Worm (Caenorhabditis elegans): ENCODE results near the gene K09A11.1.

The K09A11.1 gene

ce11 chrX:13238197-13238596, 24.1 kb upstream of the K09A11.1 start, which contains the start of gene K08H2.4:
TSS of gene K08H2.4 (plus strand) at chrX:13238497.
- TF ChIP-seq F44E2.7 (GFP tag; IDR thresholded peaks at IDR 0.05) (no peak), daf-19 (GFP tag; conservative IDR thresholded peaks at IDR 0.05) (no peak), snpc-1.2 (GFP tag; IDR thresholded peaks at IDR 0.05) (no peak), ces-1 (GFP tag; optimal IDR thresholded peaks at IDR 0.05) (no peak), unc-130 (GFP tag; optimal IDR thresholded peaks at IDR 0.05) (no peak)

- TF ChIP-seq zip-2 (tag; optimal IDR thresholded peaks at IDR 0.05): no peak
- TF ChIP-seq dmd-6 (GFP tag; IDR thresholded peaks at IDR 0.05): no peak
- no peak for TF ChIP-seq lin-13 (GFP tag; optimal IDR thresholded peaks at IDR 0.05)
- no peak for TF ChIP-seq lin-38 (GFP tag; IDR thresholded peaks at IDR 0.05)
- no peak for TF ChIP-seq hmg-1.1 (GFP tag; IDR thresholded peaks at IDR 0.05)
Observed at ce11 chrX:13242231-13242630, 20.1 kb upstream of the K09A11.1 start, which contains the start of gene K08H2.5. TSS of gene K08H2.5 (minus strand) at chrX:13242331.

ce11 chrX:13245090-13245489, 17.2 kb upstream of the K09A11.1 start, which contains the start of gene hpl-1:
TSS of gene hpl-1 (plus strand) at chrX:13245390.
- TF ChIP-seq madf-5 (GFP tag; IDR thresholded peaks at IDR 0.05) (no peak), rbr-2 (tag; optimal IDR thresholded peaks at IDR 0.05) (no peak), ceh-28 (tag; optimal IDR thresholded peaks at IDR 0.05) (no peak), nhr-28 (tag; optimal IDR thresholded peaks at IDR 0.05) (no peak), ctbp-1 (GFP tag; IDR thresholded peaks at IDR 0.05) (no peak), lim-7 (GFP tag; IDR thresholded peaks at IDR 0.05) (no peak), zip-2 (tag; optimal IDR thresholded peaks at IDR 0.05) (no peak), hif-1 (tag; optimal IDR thresholded peaks at IDR 0.05) (no peak), nhr-10 (tag; optimal IDR thresholded peaks at IDR 0.05) (no peak), ztf-11 (tag; optimal IDR thresholded peaks at IDR 0.05) (no peak), dmd-8 (GFP tag; IDR thresholded peaks at IDR 0.05) (no peak), daf-16 (GFP tag; optimal IDR thresholded peaks at IDR 0.05) (no peak), daf-16 (tag; optimal IDR thresholded peaks at IDR 0.05) (no peak), Y105C5A.15 (GFP tag; IDR thresholded peaks at IDR 0.05) (no peak)

DNA sequence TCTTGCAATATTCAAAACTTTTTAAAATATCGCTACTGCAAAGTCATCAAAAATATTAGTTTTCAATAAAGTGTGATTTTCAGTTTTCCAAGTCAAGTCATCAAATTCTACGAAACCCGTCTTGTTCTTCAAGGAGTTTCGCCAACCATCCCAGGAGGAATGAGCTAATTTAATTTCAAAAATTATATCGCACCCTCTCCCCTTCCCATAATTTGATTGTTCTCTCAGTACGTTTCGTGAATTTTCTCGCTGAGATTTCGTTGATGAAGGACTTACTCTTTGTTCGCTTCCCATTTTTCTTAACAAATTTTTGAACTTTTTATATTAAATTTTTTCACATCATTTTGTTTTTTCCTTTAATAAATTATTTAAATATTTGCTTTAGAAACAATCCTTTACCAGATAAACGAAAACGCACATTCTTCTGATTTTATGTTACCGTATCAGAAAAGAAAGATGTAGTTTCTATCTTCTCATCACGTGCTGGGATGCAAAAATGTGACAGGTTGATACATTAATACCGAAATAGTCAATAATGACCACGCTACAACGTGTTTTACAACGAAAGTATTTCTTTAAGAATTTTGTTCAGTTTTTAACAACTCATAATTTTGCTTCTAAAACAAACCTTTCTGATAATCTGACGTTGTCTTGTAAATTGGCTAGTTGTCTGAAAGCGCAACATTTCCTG, 15.5 kb upstream of the K09A11.1 start:
- TF ChIP-seq ces-1 (GFP tag; optimal IDR thresholded peaks at IDR 0.05) (peak; percentile 85), unc-62 (GFP tag; optimal IDR thresholded peaks at IDR 0.05 in 1 of 2) (peak in 1 of 2 experiments; percentile 3), unc-62 (tag; optimal IDR thresholded peaks at IDR 0.05) (no peak), T20F7.1 (GFP tag; optimal IDR thresholded peaks at IDR 0.05) (peak; percentile 29), ztf-7 (tag; optimal IDR thresholded peaks at IDR 0.05) (no peak), daf-19 (GFP tag; conservative IDR thresholded peaks at IDR 0.05) (no peak), mes-2 (tag; optimal IDR thresholded peaks at IDR 0.05; ENCODE audit: poor library complexity, severe bottlenecking) (no peak), F49E8.2 (tag; optimal IDR thresholded peaks at IDR 0.05; ENCODE audit: borderline replicate concordance) (no peak), sdz-12 (GFP tag; optimal IDR thresholded peaks at IDR 0.05) (no peak), nhr-237 (tag; optimal IDR thresholded peaks at IDR 0.05) (no peak), hlh-30 (tag; optimal IDR thresholded peaks at IDR 0.05; ENCODE audit: insufficient read depth) (peak; percentile 71), mdl-1 (tag; optimal IDR thresholded peaks at IDR 0.05) (peak in 1 of 2 experiments; percentile 45), lim-7 (GFP tag; IDR thresholded peaks at IDR 0.05) (no peak), F10B5.3 (tag; optimal IDR thresholded peaks at IDR 0.05) (no peak), nhr-6 (tag; optimal IDR thresholded peaks at IDR 0.05) (no peak), Y105C5A.15 (GFP tag; IDR thresholded peaks at IDR 0.05) (no peak), dve-1 (tag; optimal IDR thresholded peaks at IDR 0.05; ENCODE audit: insufficient read depth) (peak; percentile 67), ceh-28 (tag; optimal IDR thresholded peaks at IDR 0.05) (no peak), ama-1 (optimal IDR thresholded peaks at IDR 0.05) (no peak), madf-5 (GFP tag; IDR thresholded peaks at IDR 0.05) (no peak), daf-12 (tag; optimal IDR thresholded peaks at IDR 0.05) (no peak), zfp-3 (GFP tag; conservative IDR thresholded peaks at IDR 0.05) (no peak), hlh-11 (tag; optimal IDR thresholded peaks at IDR 0.05) (peak; percentile 33), nhr-28 (tag; optimal IDR thresholded peaks at IDR 0.05) (peak; percentile 82), attf-4 (tag; optimal IDR thresholded peaks at IDR 0.05) (no peak), R02D3.7 (tag; optimal IDR thresholded peaks at IDR 0.05) (no peak), nhr-42 (GFP tag; IDR thresholded peaks at IDR 0.05) (no peak), Y5F2A.4 (GFP tag; optimal IDR thresholded peaks at IDR 0.05) (no peak), ZK546.5 (tag; optimal IDR thresholded peaks at IDR 0.05) (no peak), dmd-6 (GFP tag; IDR thresholded peaks at IDR 0.05) (peak; percentile 52)
